Worm (Caenorhabditis elegans): ENCODE data around the gene T05G5.5.

The T05G5.5 gene

ce11 chrIII:9765465-9765900, 14.3 kb upstream of the T05G5.5 start (continued):
- no peak for TF ChIP-seq ceh-62 (tag; optimal IDR thresholded peaks at IDR 0.05)
- TF ChIP-seq duxl-1 (tag; optimal IDR thresholded peaks at IDR 0.05; ENCODE audit: poor library complexity), result peak; percentile 96
- 0 out of 2 replicates have a peak, but pooled peaks have one; percentile 66 for TF ChIP-seq tag-97 (GFP tag; IDR thresholded peaks at IDR 0.05)
- TF ChIP-seq nhr-41 (GFP tag; IDR thresholded peaks at IDR 0.05), result peak; percentile 96

- TF ChIP-seq hlh-11 (tag; optimal IDR thresholded peaks at IDR 0.05) (no peak), nhr-102 (tag; optimal IDR thresholded peaks at IDR 0.05) (no peak), skn-1 (tag; optimal IDR thresholded peaks at IDR 0.05) (no peak), php-3 (GFP tag; IDR thresholded peaks at IDR 0.05) (no peak), R02D3.7 (tag; optimal IDR thresholded peaks at IDR 0.05) (no peak), mdt-29 (GFP tag; IDR thresholded peaks at IDR 0.05) (peak; percentile 15; the same call in 1 of the 2 replicates), hmg-1.1 (GFP tag; IDR thresholded peaks at IDR 0.05) (0 out of 2 replicates have a peak, but pooled peaks have one; percentile 18), ctbp-1 (GFP tag; IDR thresholded peaks at IDR 0.05) (0 out of 2 replicates have a peak, but pooled peaks have one; percentile 7), set-16 (GFP tag; IDR thresholded peaks at IDR 0.05) (peak; percentile 62; the same call in 1 of the 2 replicates), tra-1 (GFP tag; IDR thresholded peaks at IDR 0.05) (no peak), T26A8.4 (GFP tag; IDR thresholded peaks at IDR 0.05) (no peak), dmd-9 (GFP tag; IDR thresholded peaks at IDR 0.05) (no peak), F49E8.2 (tag; optimal IDR thresholded peaks at IDR 0.05; ENCODE audit: borderline replicate concordance) (no peak), ztf-11 (tag; optimal IDR thresholded peaks at IDR 0.05) (no peak), egl-43 (GFP tag; IDR thresholded peaks at IDR 0.05) (peak; percentile 53), unc-62 (GFP tag; optimal IDR thresholded peaks at IDR 0.05 in 1 of 2) (peak in 1 of 2 experiments; percentile 68), unc-62 (tag; optimal IDR thresholded peaks at IDR 0.05) (no peak), Y5F2A.4 (GFP tag; optimal IDR thresholded peaks at IDR 0.05) (no peak)
Measured at ce11 chrIII:9764718-9765117, 13.5 kb upstream of the T05G5.5 start.

DNA sequence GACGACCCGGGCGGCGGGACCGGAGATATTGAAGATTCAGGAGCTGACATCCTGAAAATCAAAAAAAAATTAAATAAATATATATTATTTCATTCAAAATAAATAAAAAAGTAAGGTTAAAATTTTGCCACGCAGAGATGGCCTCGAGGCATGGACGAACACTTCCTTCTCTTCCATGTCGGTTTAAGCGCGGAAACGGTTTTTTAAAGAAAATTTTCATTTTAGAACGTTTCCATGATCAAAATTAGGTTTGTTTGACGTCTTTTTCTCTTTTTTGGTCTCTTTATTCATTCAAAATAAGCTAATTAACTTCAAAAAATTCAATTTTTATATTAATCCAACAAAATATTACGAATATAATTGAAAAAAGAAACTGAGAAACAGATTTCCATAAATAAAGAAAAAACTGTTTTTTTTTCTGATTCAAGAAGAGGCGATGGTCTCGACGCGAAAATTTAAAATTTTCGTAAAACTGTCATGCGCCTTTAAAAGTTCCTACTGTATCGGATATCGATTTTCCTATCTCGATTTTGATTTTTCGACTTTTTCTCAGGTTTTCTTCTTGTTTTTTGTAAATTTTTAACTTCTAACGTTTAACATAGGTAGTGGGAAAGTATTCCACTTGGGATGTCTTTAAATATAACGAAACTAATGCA, 11.0 kb upstream of the T05G5.5 start, which contains the start of gene gcc-2:
Gene gcc-2 (minus strand): TSS at position 51 of the 656 bp plus-strand sequence.
- TF ChIP-seq mes-2 (tag; optimal IDR thresholded peaks at IDR 0.05; ENCODE audit: poor library complexity, severe bottlenecking), result peak; percentile 9
- TF ChIP-seq aha-1 (tag), result peak; percentile 13
- TF ChIP-seq hlh-30 (tag; optimal IDR thresholded peaks at IDR 0.05; ENCODE audit: insufficient read depth), result no peak
- no peak for TF ChIP-seq lin-13 (GFP tag; optimal IDR thresholded peaks at IDR 0.05)

- peak; percentile 22 for TF ChIP-seq aha-1 (tag)
- TF ChIP-seq F10B5.3 (tag; optimal IDR thresholded peaks at IDR 0.05), result no peak
Measured at ce11 chrIII:9760184-9760583, 9.0 kb upstream of the T05G5.5 start.

DNA sequence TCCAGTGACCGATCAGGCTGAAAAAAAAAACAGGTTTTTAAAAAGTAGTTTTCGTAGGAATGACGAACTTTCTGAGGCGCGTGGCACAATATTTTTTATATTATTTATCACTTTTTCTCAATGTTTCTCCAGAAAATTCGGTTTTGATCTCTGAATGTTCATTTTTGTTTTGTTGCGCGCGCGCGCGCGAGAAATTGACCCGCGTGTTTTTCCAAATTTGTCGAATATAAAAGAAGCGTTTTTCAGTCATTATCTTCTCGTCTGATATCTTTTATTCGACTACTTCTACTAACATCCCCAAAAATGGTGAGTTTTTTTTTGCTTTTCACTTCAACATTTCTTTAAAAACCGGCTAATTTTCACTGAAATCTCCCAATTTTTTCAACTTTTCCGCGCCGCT, 7.6 kb upstream of the T05G5.5 start, which contains the start of gene rmd-1:
Gene rmd-1 (plus strand): TSS at position 247 of the 400 bp plus-strand sequence.
- TF ChIP-seq lin-38 (GFP tag; IDR thresholded peaks at IDR 0.05) (peak; percentile 51), pqm-1 (tag; optimal IDR thresholded peaks at IDR 0.05) (no peak)

DNA sequence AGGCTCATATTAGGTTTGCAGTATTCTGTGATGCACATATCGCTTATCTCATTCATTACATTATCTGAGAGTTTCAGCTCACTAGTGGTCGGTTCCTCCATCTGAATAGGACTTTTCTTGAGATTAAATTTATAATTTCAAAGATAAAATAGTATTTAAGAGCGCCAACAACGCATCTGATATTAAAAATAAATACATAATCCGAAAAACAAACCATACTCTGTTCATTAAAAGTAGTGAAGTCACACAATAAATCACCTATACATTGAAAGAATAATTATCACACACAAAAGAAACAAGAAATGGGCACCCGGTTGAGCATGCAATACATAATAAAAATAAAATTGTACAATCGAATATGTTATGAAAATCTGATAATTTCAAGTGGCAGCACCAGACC, 6.2 kb upstream of the T05G5.5 start, which contains the start of gene vps-53:
Gene vps-53 (minus strand): TSS at position 101 of the 400 bp plus-strand sequence.
- TF ChIP-seq mep-1 (tag; optimal IDR thresholded peaks at IDR 0.05) (no peak), lim-7 (GFP tag; IDR thresholded peaks at IDR 0.05) (no peak), dmd-9 (GFP tag; IDR thresholded peaks at IDR 0.05) (no peak), snpc-4 (tag; optimal IDR thresholded peaks at IDR 0.05) (no peak), sdz-12 (GFP tag; optimal IDR thresholded peaks at IDR 0.05) (no peak), D1046.2 (GFP tag; IDR thresholded peaks at IDR 0.05) (no peak), zag-1 (tag; optimal IDR thresholded peaks at IDR 0.05) (no peak), aha-1 (tag) (no peak), cey-2 (tag; optimal IDR thresholded peaks at IDR 0.05; ENCODE audit: borderline replicate concordance, insufficient read depth) (no peak), arid-1 (GFP tag; conservative IDR thresholded peaks at IDR 0.05) (no peak), aly-2 (tag; optimal IDR thresholded peaks at IDR 0.05) (no peak), ZK337.2 (GFP tag; IDR thresholded peaks at IDR 0.05) (no peak)

Measured in whole organism, L4 larva.